Worm (Caenorhabditis elegans) whole organism, mixed stage, embryonic: ENCODE results near the gene fcd-2.

Source experiments
- M03D4.4 ChIP-seq: sonication (generic microtip); optimal IDR thresholded peaks from 2 replicates; lab custom pipeline; 2017; ENCODE audit warnings: mild to moderate bottlenecking, missing genetic modification characterization, missing compliant biosample characterization
- bed-3 ChIP-seq: fragments of 200-800 bp; sonication (Bioruptor generic); optimal IDR thresholded peaks from 3 replicates; lab custom pipeline; 2018; ENCODE audit warnings: mild to moderate bottlenecking, missing genetic modification characterization, moderate library complexity, missing compliant biosample characterization
- blmp-1 ChIP-seq: fragments of 150-350 bp; optimal IDR thresholded peaks from 2 replicates; lab custom pipeline; 2014; ENCODE audit warnings: missing biosample characterization, missing genetic modification characterization
- ceh-39 ChIP-seq: fragments of 150-350 bp; optimal IDR thresholded peaks from 2 replicates; lab custom pipeline; 2014; ENCODE audit warnings: missing biosample characterization, missing genetic modification characterization
- ceh-43 ChIP-seq: fragments of 200-800 bp; sonication (Bioruptor generic); optimal IDR thresholded peaks from 2 replicates; lab custom pipeline; 2018; ENCODE audit warnings: mild to moderate bottlenecking, missing genetic modification characterization, moderate library complexity, missing compliant biosample characterization
- ceh-83 ChIP-seq: fragments of 200-800 bp; sonication (Bioruptor generic); optimal IDR thresholded peaks from 2 replicates; lab custom pipeline; 2018; ENCODE audit warnings: mild to moderate bottlenecking, missing genetic modification characterization, missing compliant biosample characterization
- ces-1 ChIP-seq: fragments of 150-350 bp; optimal IDR thresholded peaks from 2 replicates; lab custom pipeline; 2014; ENCODE audit warnings: missing biosample characterization, missing genetic modification reagents, missing genetic modification characterization
- cnd-1 ChIP-seq: fragments of 200-800 bp; sonication (Bioruptor generic); optimal IDR thresholded peaks from 2 replicates; lab custom pipeline; 2018; ENCODE audit warnings: mild to moderate bottlenecking, missing genetic modification characterization, missing compliant biosample characterization
- drap-1 ChIP-seq: fragments of 200-800 bp; sonication (Bioruptor generic); optimal IDR thresholded peaks from 3 replicates; lab custom pipeline; 2018; ENCODE audit warnings: mild to moderate bottlenecking, missing genetic modification characterization, missing compliant biosample characterization
- elt-1 ChIP-seq: sonication (generic microtip); optimal IDR thresholded peaks from 2 replicates; lab custom pipeline; 2017; ENCODE audit warnings: missing genetic modification characterization, mild to moderate bottlenecking, missing compliant biosample characterization, antibody characterized with exemption, moderate library complexity, borderline replicate concordance; ENCODE audit not compliant: insufficient read depth
- elt-3 ChIP-seq: fragments of 150-350 bp; optimal IDR thresholded peaks from 2 replicates; lab custom pipeline; 2014; ENCODE audit warnings: missing biosample characterization, missing genetic modification characterization
- flh-1 ChIP-seq: fragments of 200-800 bp; sonication (Bioruptor generic); optimal IDR thresholded peaks from 2 replicates; lab custom pipeline; 2018; ENCODE audit warnings: mild to moderate bottlenecking, missing genetic modification characterization, moderate library complexity, missing compliant biosample characterization
- ham-2 ChIP-seq: fragments of 200-800 bp; sonication (Bioruptor generic); optimal IDR thresholded peaks from 2 replicates; lab custom pipeline; 2018; ENCODE audit warnings: mild to moderate bottlenecking, missing genetic modification characterization, missing compliant biosample characterization
- lin-13 ChIP-seq: fragments of 150-350 bp; optimal IDR thresholded peaks from 2 replicates; lab custom pipeline; 2014; ENCODE audit warnings: missing biosample characterization, missing genetic modification characterization
- lin-32 ChIP-seq: fragments of 200-800 bp; sonication (Bioruptor generic); optimal IDR thresholded peaks from 2 replicates; lab custom pipeline; 2018; ENCODE audit warnings: mild to moderate bottlenecking, missing genetic modification characterization, missing compliant biosample characterization
- lsy-2 ChIP-seq: fragments of 150-350 bp; optimal IDR thresholded peaks from 2 replicates; lab custom pipeline; 2014; ENCODE audit warnings: missing biosample characterization, missing genetic modification characterization
- mab-5 ChIP-seq: fragments of 150-350 bp; optimal IDR thresholded peaks from 2 replicates; lab custom pipeline; 2014; ENCODE audit warnings: missing biosample characterization, missing genetic modification characterization
- mep-1 ChIP-seq: fragments of 150-350 bp; optimal IDR thresholded peaks from 2 replicates; lab custom pipeline; 2017; ENCODE audit warnings: missing biosample characterization, missing genetic modification reagents, missing genetic modification characterization, inconsistent platforms
- mls-2 ChIP-seq: sonication (generic microtip); optimal IDR thresholded peaks from 2 replicates; lab custom pipeline; 2016; ENCODE audit warnings: mild to moderate bottlenecking, missing genetic modification characterization, moderate library complexity, missing compliant biosample characterization
- nhr-12 ChIP-seq: fragments of 150-350 bp; optimal IDR thresholded peaks from 2 replicates; lab custom pipeline; 2014; ENCODE audit warnings: missing biosample characterization, missing genetic modification characterization
- nhr-2 ChIP-seq: fragments of 150-350 bp; optimal IDR thresholded peaks from 2 replicates; lab custom pipeline; 2014; ENCODE audit warnings: missing biosample characterization, missing genetic modification characterization
- nhr-237 ChIP-seq: fragments of 150-350 bp; optimal IDR thresholded peaks from 2 replicates; lab custom pipeline; 2014; ENCODE audit warnings: missing biosample characterization, missing genetic modification characterization
- nhr-28 ChIP-seq: fragments of 150-350 bp; optimal IDR thresholded peaks from 2 replicates; lab custom pipeline; 2014; ENCODE audit warnings: missing biosample characterization, missing genetic modification characterization
- nhr-76 ChIP-seq: sonication (generic microtip); optimal IDR thresholded peaks from 2 replicates; lab custom pipeline; 2017; ENCODE audit warnings: missing biosample characterization, missing genetic modification characterization
- pha-4 ChIP-seq: fragments of 150-350 bp; optimal IDR thresholded peaks from 2 replicates; lab custom pipeline; 2018; ENCODE audit warnings: missing biosample characterization, missing genetic modification reagents, missing genetic modification characterization
- sem-2 ChIP-seq: fragments of 200-800 bp; sonication (Bioruptor generic); optimal IDR thresholded peaks from 2 replicates; lab custom pipeline; 2018; ENCODE audit warnings: mild to moderate bottlenecking, missing genetic modification characterization, missing compliant biosample characterization
- snpc-4 ChIP-seq: fragments of 150-350 bp; optimal IDR thresholded peaks from 2 replicates; lab custom pipeline; 2014; ENCODE audit warnings: missing biosample characterization, missing genetic modification characterization
- sptf-1 ChIP-seq: sonication (generic microtip); optimal IDR thresholded peaks from 2 replicates; lab custom pipeline; 2017; ENCODE audit warnings: mild to moderate bottlenecking, missing genetic modification characterization, moderate library complexity, missing compliant biosample characterization
- tbx-8 ChIP-seq: fragments of 200-800 bp; sonication (Bioruptor generic); optimal IDR thresholded peaks from 2 replicates; lab custom pipeline; 2018; ENCODE audit warnings: mild to moderate bottlenecking, missing genetic modification characterization, moderate library complexity, missing compliant biosample characterization
- unc-120 ChIP-seq: sonication (generic microtip); optimal IDR thresholded peaks from 2 replicates; lab custom pipeline; 2017; ENCODE audit warnings: missing genetic modification characterization, missing compliant biosample characterization; ENCODE audit not compliant: poor library complexity, severe bottlenecking
- unc-39 ChIP-seq: fragments of 150-350 bp; optimal IDR thresholded peaks from 2 replicates; lab custom pipeline; 2014; ENCODE audit warnings: missing biosample characterization, missing genetic modification characterization
- unc-62 ChIP-seq: fragments of 150-350 bp; optimal IDR thresholded peaks from 2 replicates; lab custom pipeline; 2014; ENCODE audit warnings: missing biosample characterization, missing genetic modification reagents, missing genetic modification characterization
- zip-8 ChIP-seq: fragments of 150-350 bp; optimal IDR thresholded peaks from 2 replicates; lab custom pipeline; 2014; ENCODE audit warnings: missing biosample characterization, missing genetic modification characterization
- ztf-11 ChIP-seq: fragments of 150-350 bp; optimal IDR thresholded peaks from 2 replicates; lab custom pipeline; 2014; ENCODE audit warnings: missing biosample characterization, missing genetic modification characterization

Gene fcd-2

ce11 chrIV:15057994-15058393 is 32.5 kb downstream of the fcd-2 start, which contains the start of gene Y41E3.13:
TSS of gene Y41E3.13 (plus strand) at chrIV:15058294.
- TF ChIP-seq nhr-12 (no peak), pha-4 (tag; lab: Kevin White, UChicago) (no peak), bed-3 (GFP tag; lab: Kevin White, UChicago) (no peak), ceh-39 (tag; lab: Kevin White, UChicago) (no peak), tbx-8 (no peak), nhr-237 (tag; lab: Kevin White, UChicago) (no peak), ces-1 (GFP tag; lab: Kevin White, UChicago) (no peak), zip-8 (tag; lab: Kevin White, UChicago) (no peak), M03D4.4 (no peak), sptf-1 (tag; lab: Kevin White, UChicago) (no peak), nhr-2 (tag; lab: Kevin White, UChicago) (no peak), sem-2 (GFP tag; lab: Kevin White, UChicago) (no peak), unc-62 (no peak), mep-1 (no peak), mls-2 (tag; lab: Kevin White, UChicago) (no peak), elt-3 (tag; lab: Kevin White, UChicago) (no peak), ceh-43 (GFP tag; lab: Kevin White, UChicago) (no peak), snpc-4 (tag; lab: Kevin White, UChicago) (no peak), unc-120 (no peak), unc-39 (tag; lab: Kevin White, UChicago) (no peak)

- no peak for TF ChIP-seq lin-13 (tag; lab: Kevin White, UChicago)
- TF ChIP-seq blmp-1 (tag; lab: Kevin White, UChicago) = no peak
- TF ChIP-seq zip-8 (tag; lab: Kevin White, UChicago) = peak; percentile 91
Measured at ce11 chrIV:15063789-15064188, 38.3 kb downstream of the fcd-2 start.

ce11 chrIV:15065653-15066052 is 40.1 kb downstream of the fcd-2 start, which contains the start of gene Y41E3.18:
TSS of gene Y41E3.18 (minus strand) at chrIV:15065753.
- TF ChIP-seq cnd-1 (tag; lab: Kevin White, UChicago) (no peak), ham-2 (GFP tag; lab: Kevin White, UChicago) (no peak), ceh-39 (tag; lab: Kevin White, UChicago) (no peak), mep-1 (no peak), lin-13 (tag; lab: Kevin White, UChicago) (no peak), mab-5 (tag; lab: Kevin White, UChicago) (no peak), nhr-237 (tag; lab: Kevin White, UChicago) (no peak), zip-8 (tag; lab: Kevin White, UChicago) (no peak)

ce11 chrIV:15068818-15069217 is 43.3 kb downstream of the fcd-2 start, which contains the start of gene srt-48:
TSS of gene srt-48 (minus strand) at chrIV:15068918.
- no peak for TF ChIP-seq ceh-83
- TF ChIP-seq ztf-11 (tag; lab: Kevin White, UChicago) = no peak
- TF ChIP-seq tbx-8 = no peak
- no peak for TF ChIP-seq mab-5 (tag; lab: Kevin White, UChicago)
- TF ChIP-seq unc-120 = no peak
- no peak for TF ChIP-seq lsy-2 (tag; lab: Kevin White, UChicago)
- no peak for TF ChIP-seq snpc-4 (tag; lab: Kevin White, UChicago)
- TF ChIP-seq ceh-39 (tag; lab: Kevin White, UChicago) = no peak
- TF ChIP-seq elt-3 (tag; lab: Kevin White, UChicago) = no peak
- TF ChIP-seq M03D4.4 = no peak
- TF ChIP-seq cnd-1 (tag; lab: Kevin White, UChicago) = no peak
- no peak for TF ChIP-seq mep-1
- TF ChIP-seq sem-2 (GFP tag; lab: Kevin White, UChicago) = no peak
- no peak for TF ChIP-seq flh-1 (GFP tag; lab: Kevin White, UChicago)
- TF ChIP-seq lin-32 (GFP tag; lab: Kevin White, UChicago) = no peak
- TF ChIP-seq ham-2 (GFP tag; lab: Kevin White, UChicago) = no peak
- TF ChIP-seq elt-1 (tag; lab: Kevin White, UChicago) = no peak
- TF ChIP-seq nhr-12 = no peak
- no peak for TF ChIP-seq zip-8 (tag; lab: Kevin White, UChicago)

ce11 chrIV:15074392-15074791 is 48.9 kb downstream of the fcd-2 start, which contains the start of gene srt-50:
TSS of gene srt-50 (plus strand) at chrIV:15074692.
- TF ChIP-seq lsy-2 (tag; lab: Kevin White, UChicago) = no peak
- no peak for TF ChIP-seq ham-2 (GFP tag; lab: Kevin White, UChicago)
- no peak for TF ChIP-seq flh-1 (GFP tag; lab: Kevin White, UChicago)
- TF ChIP-seq ceh-39 (tag; lab: Kevin White, UChicago) = no peak
- TF ChIP-seq unc-39 (tag; lab: Kevin White, UChicago) = no peak
- TF ChIP-seq pha-4 (tag; lab: Kevin White, UChicago) = no peak
- TF ChIP-seq drap-1 (GFP tag; lab: Kevin White, UChicago) = no peak
- no peak for TF ChIP-seq mep-1
- no peak for TF ChIP-seq nhr-76 (tag; lab: Kevin White, UChicago)
- no peak for TF ChIP-seq lin-13 (tag; lab: Kevin White, UChicago)
- TF ChIP-seq ceh-43 (GFP tag; lab: Kevin White, UChicago) = no peak
- no peak for TF ChIP-seq nhr-28
- no peak for TF ChIP-seq elt-1 (tag; lab: Kevin White, UChicago)
- no peak for TF ChIP-seq unc-62
- TF ChIP-seq snpc-4 (tag; lab: Kevin White, UChicago) = no peak
- no peak for TF ChIP-seq cnd-1 (tag; lab: Kevin White, UChicago)
- no peak for TF ChIP-seq nhr-237 (tag; lab: Kevin White, UChicago)
- no peak for TF ChIP-seq bed-3 (GFP tag; lab: Kevin White, UChicago)
- TF ChIP-seq, all 35 proteins: peak for 0
